Worm (Caenorhabditis elegans) whole organism, L4 larva: ENCODE measurements around the gene ZC513.14.

Experiments used
- F44E2.7 ChIP-seq: fragments of 200-800 bp; sonication (Bioruptor generic); IDR thresholded peaks from 2 replicates; pipeline ENCODE4 v2.1.2; 2022; ENCODE audit warnings: missing genetic modification characterization, missing compliant biosample characterization
- ZK546.5 ChIP-seq, 2 experiments: sonication (generic microtip); optimal IDR thresholded peaks; 2 replicates each; lab custom pipeline; 2017; ENCODE audit warnings: missing biosample characterization in 2 of 2, missing genetic modification characterization in 2 of 2
- aha-1 ChIP-seq: fragments of 150-350 bp; peaks from one replicate; lab custom pipeline; 2014; ENCODE audit warnings: missing biosample characterization, missing genetic modification characterization
- aly-2 ChIP-seq: sonication (generic microtip); optimal IDR thresholded peaks from 2 replicates; lab custom pipeline; 2018; ENCODE audit warnings: missing biosample characterization, missing genetic modification characterization
- attf-4 ChIP-seq: sonication (generic microtip); optimal IDR thresholded peaks from 3 replicates; lab custom pipeline; 2017; ENCODE audit warnings: missing biosample characterization, missing genetic modification characterization
- ceh-44 ChIP-seq: fragments of 200-800 bp; sonication (Bioruptor generic); IDR thresholded peaks from 2 replicates; pipeline ENCODE4 v1.3.6; 2022; ENCODE audit warnings: missing genetic modification reagents, missing genetic modification characterization, missing compliant biosample characterization
- ces-1 ChIP-seq: fragments of 150-350 bp; sonication (generic microtip); optimal IDR thresholded peaks from 4 replicates; lab custom pipeline; 2014; ENCODE audit warnings: missing biosample characterization, missing genetic modification reagents, missing genetic modification characterization
- dmd-6 ChIP-seq: fragments of 200-800 bp; sonication (Bioruptor generic); IDR thresholded peaks from 2 replicates; pipeline ENCODE4 v1.3.6; 2022; ENCODE audit warnings: missing genetic modification reagents, missing genetic modification characterization, missing compliant biosample characterization
- dpl-1 ChIP-seq: fragments of 150-350 bp; optimal IDR thresholded peaks from 2 replicates; lab custom pipeline; 2014; ENCODE audit warnings: missing biosample characterization, missing genetic modification reagents, missing genetic modification characterization
- dve-1 ChIP-seq: sonication (generic microtip); optimal IDR thresholded peaks from 2 replicates; lab custom pipeline; 2017; ENCODE audit warnings: antibody characterized with exemption, mild to moderate bottlenecking, missing genetic modification characterization, missing compliant biosample characterization; ENCODE audit not compliant: insufficient read depth
- jun-1 ChIP-seq: fragments of 150-350 bp; optimal IDR thresholded peaks from 2 replicates; lab custom pipeline; 2014; ENCODE audit warnings: missing biosample characterization, missing genetic modification reagents, missing genetic modification characterization
- lin-1 ChIP-seq: fragments of 200-800 bp; sonication (Bioruptor generic); IDR thresholded peaks from 2 replicates; pipeline ENCODE4 v1.3.6; 2022; ENCODE audit warnings: missing genetic modification reagents, missing genetic modification characterization, missing compliant biosample characterization
- lin-38 ChIP-seq: fragments of 200-800 bp; sonication (Bioruptor generic); IDR thresholded peaks from 2 replicates; pipeline ENCODE4 v1.3.6; 2022; ENCODE audit warnings: missing genetic modification reagents, missing genetic modification characterization, missing compliant biosample characterization
- lir-3 ChIP-seq: sonication (generic microtip); optimal IDR thresholded peaks from 2 replicates; lab custom pipeline; 2016; ENCODE audit warnings: mild to moderate bottlenecking, missing genetic modification characterization, missing compliant biosample characterization
- lsy-2 ChIP-seq, 2 experiments: fragments of 150-350 bp in 1 of 2; sonication (generic microtip) in 1 of 2; optimal IDR thresholded peaks; 2 replicates each; lab custom pipeline; 2014 to 2017; ENCODE audit warnings: missing biosample characterization in 2 of 2, missing genetic modification characterization in 2 of 2
- madf-5 ChIP-seq, 2 experiments: fragments of 200-800 bp; sonication (Bioruptor generic); IDR thresholded peaks; 2 replicates each; pipeline ENCODE4 v1.3.6; 2022; ENCODE audit warnings: missing compliant biosample characterization in 2 of 2, missing genetic modification characterization in 2 of 2
- mdt-29 ChIP-seq: fragments of 200-800 bp; sonication (Bioruptor generic); IDR thresholded peaks from 2 replicates; pipeline ENCODE4 v1.3.6; 2022; ENCODE audit warnings: missing genetic modification reagents, missing genetic modification characterization, missing compliant biosample characterization
- nhr-28 ChIP-seq: fragments of 150-350 bp; optimal IDR thresholded peaks from 2 replicates; lab custom pipeline; 2014; ENCODE audit warnings: missing biosample characterization, missing genetic modification characterization
- nhr-48 ChIP-seq: sonication (generic microtip); optimal IDR thresholded peaks from 2 replicates; lab custom pipeline; 2016; ENCODE audit warnings: mild to moderate bottlenecking, missing genetic modification characterization, missing compliant biosample characterization
- nhr-6 ChIP-seq: fragments of 150-350 bp; optimal IDR thresholded peaks from 2 replicates; lab custom pipeline; 2014; ENCODE audit warnings: missing biosample characterization, missing genetic modification characterization
- nhr-77 ChIP-seq: fragments of 150-350 bp; optimal IDR thresholded peaks from 2 replicates; lab custom pipeline; 2014; ENCODE audit warnings: missing biosample characterization, missing genetic modification characterization
- set-16 ChIP-seq: fragments of 200-800 bp; sonication (Bioruptor generic); IDR thresholded peaks from 2 replicates; pipeline ENCODE4 v1.3.6; 2022; ENCODE audit warnings: missing genetic modification reagents, missing genetic modification characterization, missing compliant biosample characterization
- snpc-1.2 ChIP-seq: fragments of 200-800 bp; sonication (Bioruptor generic); IDR thresholded peaks from 2 replicates; pipeline ENCODE4 v1.3.6; 2022; ENCODE audit warnings: missing genetic modification reagents, missing genetic modification characterization, missing compliant biosample characterization
- unc-62 ChIP-seq, 3 experiments: fragments of 150-350 bp in 1 of 3; sonication (generic microtip); optimal IDR thresholded peaks in 2 of 3; peaks in 1 of 3; 1 replicate in 1 of 3; 2 replicates in 2 of 3; lab custom pipeline; 2014 to 2017; ENCODE audit warnings: missing biosample characterization in 3 of 3, missing genetic modification characterization in 3 of 3, missing genetic modification reagents in 3 of 3, missing genotype in 1 of 3
- zag-1 ChIP-seq: fragments of 150-350 bp; optimal IDR thresholded peaks from 2 replicates; lab custom pipeline; 2014; ENCODE audit warnings: missing biosample characterization, missing genetic modification characterization
- zip-11 ChIP-seq: fragments of 200-800 bp; sonication (Bioruptor generic); IDR thresholded peaks from 2 replicates; pipeline ENCODE4 v1.3.6; 2022; ENCODE audit warnings: missing genetic modification characterization, missing compliant biosample characterization
- ztf-7 ChIP-seq: fragments of 150-350 bp; optimal IDR thresholded peaks from 2 replicates; lab custom pipeline; 2014; ENCODE audit warnings: missing biosample characterization, missing genetic modification characterization

Gene ZC513.14

ce11 chrV:8057771-8058170 is 21.9 kb upstream of the ZC513.14 start:
- 0 out of 2 replicates have a peak, but pooled peaks have one; percentile 24 for TF ChIP-seq snpc-1.2 (GFP tag; lab: Robert Waterston, UW)
- TF ChIP-seq, all 104 proteins: peak for 1; not testable (repeated sequence) for 103

ce11 chrV:8055170-8055569 is 19.3 kb upstream of the ZC513.14 start:
- no peak for TF ChIP-seq zip-11 (GFP tag; lab: Robert Waterston, UW)
- no peak for TF ChIP-seq zag-1
- peak; percentile 23 for TF ChIP-seq nhr-48
- peak; percentile 31 for TF ChIP-seq aha-1 (tag; lab: Kevin White, UChicago)
- peak in 1 of 2 experiments; percentile 70 for TF ChIP-seq unc-62 (GFP tag; optimal IDR thresholded peaks at IDR 0.05 in 1 of 2; lab: Kevin White, UChicago)
- TF ChIP-seq unc-62 (tag; optimal IDR thresholded peaks at IDR 0.05; lab: Kevin White, UChicago), result no peak
- no peak for TF ChIP-seq lin-1 (GFP tag; lab: Robert Waterston, UW)
- no peak for TF ChIP-seq aly-2

ce11 chrV:8054130-8054529 is 18.3 kb upstream of the ZC513.14 start, which contains the start of gene ZC513.2:
Gene ZC513.2 (plus strand): TSS chrV:8054430.
- no peak for TF ChIP-seq dmd-6 (GFP tag; lab: Robert Waterston, UW)
- no peak for TF ChIP-seq nhr-28 (tag; lab: Kevin White, UChicago)
- TF ChIP-seq aha-1 (tag; lab: Kevin White, UChicago), result peak; percentile 28
- no peak for TF ChIP-seq F44E2.7
- no peak for TF ChIP-seq nhr-6 (tag; lab: Kevin White, UChicago)
- TF ChIP-seq jun-1 (tag; lab: Kevin White, UChicago), result peak; percentile 11

ce11 chrV:8051851-8052250 is 16.0 kb upstream of the ZC513.14 start, which contains the start of gene sth-1:
Gene sth-1 (plus strand): TSS chrV:8052151.
- TF ChIP-seq aly-2, result no peak
- TF ChIP-seq dve-1, result peak; percentile 42

- TF ChIP-seq lir-3 (no peak), ZK546.5 (tag; optimal IDR thresholded peaks at IDR 0.05; lab: Kevin White, UChicago) (no peak)
Observed at ce11 chrV:8050811-8051210, 15.0 kb upstream of the ZC513.14 start, which contains the start of gene col-43. Gene col-43 (minus strand): TSS chrV:8050911.

- no peak for TF ChIP-seq ceh-44 (GFP tag; lab: Robert Waterston, UW)
- TF ChIP-seq set-16 (GFP tag; lab: Robert Waterston, UW), result peak; percentile 96
- no peak for TF ChIP-seq lsy-2 (tag; optimal IDR thresholded peaks at IDR 0.05; lab: Kevin White, UChicago)
- no peak for TF ChIP-seq nhr-77
- peak; percentile 30 for TF ChIP-seq aha-1 (tag; lab: Kevin White, UChicago)
- TF ChIP-seq attf-4 (tag; lab: Kevin White, UChicago), result no peak
- no peak for TF ChIP-seq dpl-1 (GFP tag; lab: Kevin White, UChicago)
- no peak for TF ChIP-seq ces-1 (GFP tag; lab: Kevin White, UChicago)
Observed at ce11 chrV:8050059-8050677, 14.3 kb upstream of the ZC513.14 start.

- TF ChIP-seq lir-3 (no peak), aha-1 (tag; lab: Kevin White, UChicago) (no peak), madf-5 (GFP tag; IDR thresholded peaks at IDR 0.05; lab: Robert Waterston, UW) (no peak), lin-38 (GFP tag; lab: Robert Waterston, UW) (no peak), mdt-29 (GFP tag; lab: Robert Waterston, UW) (no peak), ztf-7 (tag; lab: Kevin White, UChicago) (no peak)
Observed at ce11 chrV:8046706-8047105, 10.9 kb upstream of the ZC513.14 start, which contains the start of gene ZC513.3. Gene ZC513.3 (plus strand): TSS chrV:8047006.
